Worm (Caenorhabditis elegans) whole organism, early embryonic: ENCODE data around the gene W02B12.12.
A peak's percentile ranks its signal among the peaks of the same experiment; 100 is the strongest.

Experiments
- ama-1 ChIP-seq: fragments of 150-350 bp; optimal IDR thresholded peaks from 2 replicates; lab custom pipeline; 2014
- ets-7 ChIP-seq: sonication (generic microtip); optimal IDR thresholded peaks from 2 replicates; lab custom pipeline; 2016; ENCODE audit warnings: missing genotype, missing genetic modification characterization, missing compliant biosample characterization
- flt-1 ChIP-seq: fragments of 200-800 bp; sonication (Bioruptor generic); IDR thresholded peaks from 2 replicates; pipeline ENCODE4 v1.3.6; 2022; ENCODE audit warnings: missing genetic modification characterization, missing compliant biosample characterization
- hmbx-1 ChIP-seq: sonication (generic microtip); optimal IDR thresholded peaks from 2 replicates; lab custom pipeline; 2016; ENCODE audit warnings: mild to moderate bottlenecking, missing genetic modification characterization, missing compliant biosample characterization
- scrt-1 ChIP-seq: fragments of 200-800 bp; sonication (Bioruptor generic); IDR thresholded peaks from 2 replicates; pipeline ENCODE4 v1.3.6; 2022; ENCODE audit warnings: missing genetic modification characterization, missing compliant biosample characterization

- TF ChIP-seq ama-1 (no peak), scrt-1 (GFP tag; lab: Robert Waterston, UW) (peak; percentile 95), ets-7 (tag; lab: Kevin White, UChicago) (peak; percentile 89), flt-1 (GFP tag; lab: Robert Waterston, UW) (peak; percentile 97), hmbx-1 (peak; percentile 89)
Measured at ce11 chrII:11484600-11484999, 5.6 kb upstream of the W02B12.12 start.
